Worm (Caenorhabditis elegans) whole organism, L4/young adult: ENCODE measurements around the gene drd-50.
"Not testable (repeated sequence)": the region's sequence is repeated elsewhere in the genome, so short reads cannot be mapped to it uniquely, and the experiment has no call there.

ENCODE experiments used
- W03F9.2 ChIP-seq: fragments of 150-350 bp; optimal IDR thresholded peaks from 2 replicates; lab custom pipeline; 2014; ENCODE audit warnings: missing biosample characterization, missing genetic modification characterization
- dao-5 ChIP-seq: sonication (generic microtip); optimal IDR thresholded peaks from 2 replicates; lab custom pipeline; 2016; ENCODE audit warnings: missing genotype, missing genetic modification characterization, moderate library complexity, missing compliant biosample characterization
- him-1 ChIP-seq: sonication (generic microtip); optimal IDR thresholded peaks from 2 replicates; lab custom pipeline; 2016; ENCODE audit warnings: missing genotype, missing genetic modification reagents, missing genetic modification characterization, missing compliant biosample characterization

The drd-50 gene

ce11 chrIV:4137472-4137871 lies 19.9 kb downstream of the drd-50 start, which contains the start of gene F49F1.9:
TSS of gene F49F1.9 (minus strand) at chrIV:4137572.
- no peak for TF ChIP-seq W03F9.2 (tag; lab: Kevin White, UChicago)
- no peak for TF ChIP-seq dao-5
- no peak for TF ChIP-seq him-1 (tag; lab: Kevin White, UChicago)

ce11 chrIV:4139022-4139421 lies 21.5 kb downstream of the drd-50 start, which contains the start of gene F49F1.10:
TSS of gene F49F1.10 (minus strand) at chrIV:4139122.
- TF ChIP-seq him-1 (tag; lab: Kevin White, UChicago): no peak
- no peak for TF ChIP-seq W03F9.2 (tag; lab: Kevin White, UChicago)
- no peak for TF ChIP-seq dao-5

- TF ChIP-seq W03F9.2 (tag; lab: Kevin White, UChicago): no peak
- TF ChIP-seq him-1 (tag; lab: Kevin White, UChicago): no peak
- TF ChIP-seq dao-5: no peak
Measured at ce11 chrIV:4140265-4140664, 22.7 kb downstream of the drd-50 start, which contains the start of gene F49F1.18. TSS of gene F49F1.18 (minus strand) at chrIV:4140365.

- TF ChIP-seq him-1 (tag; lab: Kevin White, UChicago) (no peak), dao-5 (no peak), W03F9.2 (tag; lab: Kevin White, UChicago) (no peak)
Measured at ce11 chrIV:4141311-4141710, 23.8 kb downstream of the drd-50 start, which contains the start of gene F49F1.11. TSS of gene F49F1.11 (minus strand) at chrIV:4141411.

ce11 chrIV:4142986-4143385 lies 25.5 kb downstream of the drd-50 start, which contains the start of gene F49F1.12:
TSS of gene F49F1.12 (minus strand) at chrIV:4143086.
- TF ChIP-seq W03F9.2 (tag; lab: Kevin White, UChicago); him-1 (tag; lab: Kevin White, UChicago); dao-5: not testable (repeated sequence)

- TF ChIP-seq him-1 (tag; lab: Kevin White, UChicago) (no peak), dao-5 (no peak), W03F9.2 (tag; lab: Kevin White, UChicago) (no peak)
Measured at ce11 chrIV:4144784-4145183, 27.3 kb downstream of the drd-50 start, which contains the start of gene R07C12.3. TSS of gene R07C12.3 (plus strand) at chrIV:4145084.

- TF ChIP-seq W03F9.2 (tag; lab: Kevin White, UChicago): no peak
- TF ChIP-seq dao-5: no peak
- TF ChIP-seq him-1 (tag; lab: Kevin White, UChicago): no peak
Measured at ce11 chrIV:4147891-4148290, 30.4 kb downstream of the drd-50 start.

ce11 chrIV:4150138-4150537 lies 32.6 kb downstream of the drd-50 start:
- TF ChIP-seq W03F9.2 (tag; lab: Kevin White, UChicago) (no peak), him-1 (tag; lab: Kevin White, UChicago) (no peak), dao-5 (no peak)

- no peak for TF ChIP-seq him-1 (tag; lab: Kevin White, UChicago)
- no peak for TF ChIP-seq dao-5
- no peak for TF ChIP-seq W03F9.2 (tag; lab: Kevin White, UChicago)
Measured at ce11 chrIV:4152143-4152542, 34.6 kb downstream of the drd-50 start, which contains the start of the genes K08D10.10 and R07C12.1. TSS of gene K08D10.10 (plus strand) at chrIV:4152235. TSS of gene R07C12.1 (plus strand) at chrIV:4152456.

- no peak for TF ChIP-seq him-1 (tag; lab: Kevin White, UChicago)
- TF ChIP-seq W03F9.2 (tag; lab: Kevin White, UChicago): no peak
- no peak for TF ChIP-seq dao-5
Measured at ce11 chrIV:4154641-4155040, 37.1 kb downstream of the drd-50 start, which contains the start of gene K08D10.14. TSS of gene K08D10.14 (plus strand) at chrIV:4154941.

ce11 chrIV:4162121-4162520 lies 44.6 kb downstream of the drd-50 start, which contains the start of gene scrm-5:
TSS of gene scrm-5 (plus strand) at chrIV:4162421.
- TF ChIP-seq him-1 (tag; lab: Kevin White, UChicago): no peak
- TF ChIP-seq dao-5: no peak
- no peak for TF ChIP-seq W03F9.2 (tag; lab: Kevin White, UChicago)

- no peak for TF ChIP-seq W03F9.2 (tag; lab: Kevin White, UChicago)
- TF ChIP-seq dao-5: no peak
- no peak for TF ChIP-seq him-1 (tag; lab: Kevin White, UChicago)
Measured at ce11 chrIV:4164392-4164791, 46.9 kb downstream of the drd-50 start, which contains the start of gene scrm-8. TSS of gene scrm-8 (plus strand) at chrIV:4164692.

- TF ChIP-seq dao-5 (no peak), W03F9.2 (tag; lab: Kevin White, UChicago) (no peak), him-1 (tag; lab: Kevin White, UChicago) (no peak)
Measured at ce11 chrIV:4167296-4167695, 49.8 kb downstream of the drd-50 start.
